Fruit fly (Drosophila melanogaster) whole organism, embryonic: ENCODE measurements around the gene CG8319.

Source experiments
- ATbp ChIP-seq: fragments of 200-800 bp; sonication (Bioruptor generic); optimal IDR thresholded peaks from 2 replicates; lab custom pipeline; 2017; ENCODE audit warnings: missing biosample characterization, mild to moderate bottlenecking, missing genetic modification characterization, missing genetic modification reagents
- Bdp1 ChIP-seq: fragments of 200-800 bp; sonication (Bioruptor generic); optimal IDR thresholded peaks from 3 replicates; lab custom pipeline; 2016; ENCODE audit warnings: missing biosample characterization, missing genetic modification characterization
- Bgb ChIP-seq: fragments of 200-800 bp; sonication (Bioruptor generic); IDR thresholded peaks from 2 replicates; pipeline ENCODE4 v1.3.6; 2022; ENCODE audit warnings: missing biosample characterization, missing genetic modification characterization; ENCODE audit not compliant: partially characterized antibody
- CG10431 ChIP-seq: fragments of 200-800 bp; sonication (Bioruptor generic); optimal IDR thresholded peaks from 3 replicates; lab custom pipeline; 2018; ENCODE audit warnings: missing biosample characterization, mild to moderate bottlenecking, missing genetic modification characterization
- CG1529 ChIP-seq: fragments of 200-800 bp; sonication (Bioruptor generic); optimal IDR thresholded peaks from 3 replicates; lab custom pipeline; 2018; ENCODE audit warnings: missing biosample characterization, missing genetic modification characterization
- CG15514 ChIP-seq: fragments of 200-800 bp; sonication (Bioruptor generic); optimal IDR thresholded peaks from 3 replicates; lab custom pipeline; 2017; ENCODE audit warnings: missing biosample characterization, missing genetic modification characterization, mild to moderate bottlenecking, moderate library complexity, missing genetic modification reagents
- CG15601 ChIP-seq: fragments of 200-800 bp; sonication (Bioruptor generic); optimal IDR thresholded peaks from 3 replicates; lab custom pipeline; 2019; ENCODE audit warnings: missing biosample characterization, mild to moderate bottlenecking, missing genetic modification characterization, moderate library complexity
- CG15696 ChIP-seq: fragments of 200-800 bp; sonication (Bioruptor generic); optimal IDR thresholded peaks from 2 replicates; lab custom pipeline; 2019; ENCODE audit warnings: missing biosample characterization, mild to moderate bottlenecking, missing genetic modification characterization, moderate library complexity
- CG16813 ChIP-seq: fragments of 200-800 bp; sonication (Bioruptor generic); IDR thresholded peaks from 3 replicates; pipeline ENCODE4 v1.3.6; 2022; ENCODE audit warnings: missing biosample characterization, missing genetic modification characterization; ENCODE audit not compliant: partially characterized antibody
- CG2889 ChIP-seq: fragments of 200-800 bp; sonication (Bioruptor generic); IDR thresholded peaks from 3 replicates; pipeline ENCODE4 v1.3.6; 2022; ENCODE audit warnings: missing biosample characterization, missing genetic modification characterization
- CG30020 ChIP-seq: fragments of 200-800 bp; optimal IDR thresholded peaks from 2 replicates; lab custom pipeline; 2019; ENCODE audit warnings: missing biosample characterization, mild to moderate bottlenecking, missing genetic modification characterization, moderate library complexity
- CG42726 ChIP-seq: fragments of 200-800 bp; sonication (Bioruptor generic); IDR thresholded peaks from 2 replicates; pipeline ENCODE4 v1.3.6; 2022; ENCODE audit warnings: missing biosample characterization, missing genetic modification characterization; ENCODE audit not compliant: partially characterized antibody
- CG4328 ChIP-seq: fragments of 200-800 bp; sonication (Bioruptor generic); optimal IDR thresholded peaks from 3 replicates; lab custom pipeline; 2017; ENCODE audit warnings: missing biosample characterization, missing genetic modification reagents, missing genetic modification characterization
- CG6854 ChIP-seq: fragments of 200-800 bp; sonication (Bioruptor generic); optimal IDR thresholded peaks from 3 replicates; lab custom pipeline; 2017; ENCODE audit warnings: missing biosample characterization, mild to moderate bottlenecking, missing genetic modification characterization
- CG8924 ChIP-seq: fragments of 200-800 bp; optimal IDR thresholded peaks from 3 replicates; lab custom pipeline; 2019; ENCODE audit warnings: missing biosample characterization, mild to moderate bottlenecking, missing genetic modification characterization, moderate library complexity
- CG9727 ChIP-seq: fragments of 200-800 bp; sonication (Bioruptor generic); optimal IDR thresholded peaks from 3 replicates; lab custom pipeline; 2017; ENCODE audit warnings: missing biosample characterization, mild to moderate bottlenecking, missing genetic modification characterization
- Dek ChIP-seq: fragments of 200-800 bp; sonication (Bioruptor generic); optimal IDR thresholded peaks from 3 replicates; lab custom pipeline; 2019; ENCODE audit warnings: missing biosample characterization, mild to moderate bottlenecking, missing genetic modification characterization, moderate library complexity
- Dp ChIP-seq: fragments of 200-800 bp; sonication (Bioruptor generic); optimal IDR thresholded peaks from 2 replicates; lab custom pipeline; 2018; ENCODE audit warnings: missing biosample characterization, mild to moderate bottlenecking, missing genetic modification characterization, moderate library complexity
- Dref ChIP-seq: fragments of 200-800 bp; sonication (Bioruptor generic); IDR thresholded peaks from 2 replicates; pipeline ENCODE4 v1.3.6; 2022; ENCODE audit warnings: missing biosample characterization, missing genetic modification characterization
- Ets97D ChIP-seq: fragments of 200-800 bp; sonication (Bioruptor generic); optimal IDR thresholded peaks from 3 replicates; lab custom pipeline; 2016; ENCODE audit warnings: missing biosample characterization, missing genetic modification characterization
- Fer2 ChIP-seq: fragments of 200-800 bp; sonication (Bioruptor generic); optimal IDR thresholded peaks from 2 replicates; lab custom pipeline; 2018; ENCODE audit warnings: missing biosample characterization, mild to moderate bottlenecking, missing genetic modification characterization, moderate library complexity
- H2.0 ChIP-seq: fragments of 200-800 bp; sonication (Bioruptor generic); IDR thresholded peaks from 2 replicates; pipeline ENCODE4 v1.3.6; 2022; ENCODE audit warnings: missing biosample characterization, missing genetic modification characterization
- HLH4C ChIP-seq: fragments of 200-800 bp; sonication (Bioruptor generic); IDR thresholded peaks from 3 replicates; pipeline ENCODE4 v1.3.6; 2022; ENCODE audit warnings: missing biosample characterization, missing genetic modification characterization; ENCODE audit not compliant: partially characterized antibody
- HmgD ChIP-seq: fragments of 200-800 bp; sonication (Bioruptor generic); optimal IDR thresholded peaks from 3 replicates; lab custom pipeline; 2016; ENCODE audit warnings: missing biosample characterization, missing genetic modification characterization
- Med ChIP-seq: fragments of 200-800 bp; sonication (Bioruptor generic); peaks from one replicate; lab custom pipeline; 2016; ENCODE audit warnings: missing biosample characterization, missing genetic modification characterization, mild to moderate bottlenecking, inconsistent platforms, moderate library complexity
- Meics ChIP-seq: fragments of 200-800 bp; sonication (Bioruptor generic); optimal IDR thresholded peaks from 2 replicates; lab custom pipeline; 2017; ENCODE audit warnings: missing biosample characterization, mild to moderate bottlenecking, missing genetic modification characterization
- Side ChIP-seq: fragments of 200-800 bp; sonication (Bioruptor generic); optimal IDR thresholded peaks from 2 replicates; lab custom pipeline; 2016; ENCODE audit warnings: missing biosample characterization, missing genetic modification characterization
- Taf1 ChIP-seq: fragments of 200-800 bp; sonication (Bioruptor generic); IDR thresholded peaks from 2 replicates; pipeline ENCODE4 v1.3.6; 2022; ENCODE audit warnings: missing biosample characterization, missing genetic modification characterization
- abd-A ChIP-seq: fragments of 200-800 bp; sonication (Bioruptor generic); optimal IDR thresholded peaks from 3 replicates; lab custom pipeline; 2019; ENCODE audit warnings: missing biosample characterization, mild to moderate bottlenecking, missing genetic modification characterization, moderate library complexity
- bbx ChIP-seq: fragments of 200-800 bp; sonication (Bioruptor generic); IDR thresholded peaks from 2 replicates; pipeline ENCODE4 v1.3.6; 2022; ENCODE audit warnings: missing biosample characterization, missing genetic modification characterization; ENCODE audit not compliant: partially characterized antibody
- bigmax ChIP-seq: fragments of 200-800 bp; sonication (Bioruptor generic); optimal IDR thresholded peaks from 2 replicates; lab custom pipeline; 2018; ENCODE audit warnings: missing biosample characterization, mild to moderate bottlenecking, missing genetic modification characterization
- ci ChIP-seq: fragments of 200-800 bp; sonication (Bioruptor generic); IDR thresholded peaks from 3 replicates; pipeline ENCODE4 v1.3.6; 2022; ENCODE audit warnings: missing biosample characterization, missing genetic modification characterization
- disco-r ChIP-seq: fragments of 200-800 bp; sonication (Bioruptor generic); optimal IDR thresholded peaks from 2 replicates; lab custom pipeline; 2016; ENCODE audit warnings: missing biosample characterization, missing genetic modification characterization
- dm ChIP-seq: fragments of 200-800 bp; sonication (Bioruptor generic); optimal IDR thresholded peaks from 3 replicates; lab custom pipeline; 2016; ENCODE audit warnings: missing biosample characterization, missing genetic modification characterization
- ems ChIP-seq: fragments of 200-800 bp; sonication (Bioruptor generic); optimal IDR thresholded peaks from 3 replicates; lab custom pipeline; 2016; ENCODE audit warnings: missing biosample characterization, missing genetic modification characterization
- fd102C ChIP-seq: fragments of 200-800 bp; sonication (Bioruptor generic); optimal IDR thresholded peaks from 2 replicates; lab custom pipeline; 2018; ENCODE audit warnings: missing biosample characterization, mild to moderate bottlenecking, missing genetic modification characterization, moderate library complexity
- fu2 ChIP-seq: fragments of 200-800 bp; sonication (Bioruptor generic); optimal IDR thresholded peaks from 2 replicates; lab custom pipeline; 2016; ENCODE audit warnings: missing biosample characterization, missing genetic modification characterization
- gsb-n ChIP-seq: fragments of 200-800 bp; sonication (Bioruptor generic); optimal IDR thresholded peaks from 3 replicates; lab custom pipeline; 2018; ENCODE audit warnings: missing biosample characterization, mild to moderate bottlenecking, missing genetic modification characterization
- gt ChIP-seq: fragments of 200-800 bp; sonication (Bioruptor generic); IDR thresholded peaks from 2 replicates; pipeline ENCODE4 v1.3.6; 2022; ENCODE audit warnings: missing biosample characterization, missing genetic modification characterization
- hbn ChIP-seq: fragments of 200-800 bp; sonication (Bioruptor generic); IDR thresholded peaks from 2 replicates; pipeline ENCODE4 v1.3.6; 2022; ENCODE audit warnings: missing biosample characterization, missing genetic modification characterization; ENCODE audit not compliant: partially characterized antibody
- her ChIP-seq: fragments of 200-800 bp; sonication (Bioruptor generic); optimal IDR thresholded peaks from 2 replicates; lab custom pipeline; 2016; ENCODE audit warnings: missing biosample characterization, missing genetic modification characterization
- jumu ChIP-seq: fragments of 200-800 bp; sonication (Bioruptor generic); optimal IDR thresholded peaks from 3 replicates; lab custom pipeline; 2016; ENCODE audit warnings: missing biosample characterization, missing genetic modification characterization
- pan ChIP-seq, 4 experiments: fragments of >200 bp in 3 of 4; fragments of 200-800 bp in 1 of 4; sonication (Bioruptor generic) in 1 of 4; optimal IDR thresholded peaks in 3 of 4; IDR thresholded peaks in 1 of 4; 2 replicates each; pipeline versions ENCODE4 v1.3.6 to Lab custom; 2017 to 2022; ENCODE audit warnings: missing biosample characterization in 2 of 4, missing genetic modification characterization in 2 of 4, mixed read lengths in 1 of 4
- pita ChIP-seq: fragments of 200-800 bp; sonication (Bioruptor generic); optimal IDR thresholded peaks from 2 replicates; lab custom pipeline; 2017; ENCODE audit warnings: missing biosample characterization, mild to moderate bottlenecking, missing genetic modification characterization
- sd ChIP-seq: fragments of 200-800 bp; sonication (Bioruptor generic); optimal IDR thresholded peaks from 3 replicates; lab custom pipeline; 2018; ENCODE audit warnings: missing biosample characterization, mild to moderate bottlenecking, missing genetic modification characterization, moderate library complexity
- sens ChIP-seq: fragments of 200-800 bp; sonication (Bioruptor generic); peaks from one replicate; lab custom pipeline; 2016; ENCODE audit warnings: missing biosample characterization, missing genetic modification characterization
- so ChIP-seq: fragments of 200-800 bp; sonication (Bioruptor generic); IDR thresholded peaks from 3 replicates; pipeline ENCODE4 v1.3.6; 2022; ENCODE audit warnings: missing biosample characterization, missing genetic modification characterization
- tap ChIP-seq: fragments of 200-800 bp; optimal IDR thresholded peaks from 3 replicates; lab custom pipeline; 2019; ENCODE audit warnings: missing biosample characterization, mild to moderate bottlenecking, missing genetic modification characterization, moderate library complexity
- zen ChIP-seq: fragments of 200-800 bp; sonication (Bioruptor generic); optimal IDR thresholded peaks from 3 replicates; lab custom pipeline; 2018; ENCODE audit warnings: missing biosample characterization, mild to moderate bottlenecking, missing genetic modification characterization, moderate library complexity

CG8319 gene

dm6 chr3R:9677734-9678341, 50.7 kb downstream of the CG8319 start, which contains the start of gene p23 (continued):
- TF ChIP-seq sens (peak; percentile 62), Dref (GFP tag; lab: Robert Waterston, UW) (peak; percentile 44), Bdp1 (GFP tag; lab: Kevin White, UChicago) (peak; percentile 15), Fer2 (tag; lab: Kevin White, UChicago) (no peak), hbn (GFP tag; lab: Robert Waterston, UW) (0 out of 2 replicates have a peak, but pooled peaks have one; percentile 40), Meics (GFP tag; lab: Kevin White, UChicago) (no peak), zen (tag; lab: Kevin White, UChicago) (no peak), fd102C (GFP tag; lab: Kevin White, UChicago) (no peak), CG1529 (GFP tag; lab: Kevin White, UChicago) (no peak), Ets97D (GFP tag; lab: Kevin White, UChicago) (peak; percentile 75), gsb-n (tag; lab: Kevin White, UChicago) (peak; percentile 32), Dek (peak; percentile 32), CG15601 (peak; percentile 75), Taf1 (no peak), disco-r (peak; percentile 33), tap (tag; lab: Kevin White, UChicago) (no peak), Bgb (GFP tag; lab: Robert Waterston, UW) (peak; percentile 83), CG4328 (GFP tag; lab: Kevin White, UChicago) (no peak), jumu (no peak), CG30020 (no peak), HLH4C (0 out of 3 replicates have a peak, but pooled peaks have one; percentile 17), CG8924 (tag; lab: Kevin White, UChicago) (peak; percentile 32), CG6854 (GFP tag; lab: Kevin White, UChicago) (no peak), abd-A (tag; lab: Kevin White, UChicago) (no peak), gt (GFP tag; lab: Robert Waterston, UW) (no peak), dm (GFP tag; lab: Kevin White, UChicago) (peak; percentile 70), CG15696 (no peak), CG9727 (GFP tag; lab: Kevin White, UChicago) (no peak), her (no peak), pan (optimal IDR thresholded peaks at IDR 0.05; lab: Kevin White, UChicago) (no peak), pan (GFP tag; optimal IDR thresholded peaks at IDR 0.05 in 1 of 2, IDR thresholded peaks at IDR 0.05 in 1 of 2) (no peak), pita (GFP tag; lab: Kevin White, UChicago) (peak; percentile 94), fu2 (no peak), CG15514 (GFP tag; lab: Kevin White, UChicago) (peak; percentile 54), bigmax (GFP tag; lab: Kevin White, UChicago) (peak; percentile 96), sd (tag; lab: Kevin White, UChicago) (peak; percentile 82), so (GFP tag; lab: Robert Waterston, UW) (no peak), H2.0 (GFP tag; lab: Robert Waterston, UW) (no peak), Side (GFP tag; lab: Kevin White, UChicago) (peak; percentile 8), CG42726 (GFP tag; lab: Robert Waterston, UW) (peak; percentile 26; the same call in 1 of the 2 replicates), ems (GFP tag; lab: Kevin White, UChicago) (no peak), Dp (GFP tag; lab: Kevin White, UChicago) (peak; percentile 51), ci (0 out of 3 replicates have a peak, but pooled peaks have one; percentile 12), CG2889 (GFP tag; lab: Robert Waterston, UW) (no peak), bbx (GFP tag; lab: Robert Waterston, UW) (peak; percentile 60), CG16813 (peak; percentile 62), HmgD (GFP tag; lab: Kevin White, UChicago) (peak; percentile 78), Med (GFP tag; lab: Kevin White, UChicago) (peak; percentile 83), CG10431 (no peak), ATbp (GFP tag; lab: Kevin White, UChicago) (no peak)
